Worm (Caenorhabditis elegans): Measurements from ENCODE around the gene T05C1.5.

DNA sequence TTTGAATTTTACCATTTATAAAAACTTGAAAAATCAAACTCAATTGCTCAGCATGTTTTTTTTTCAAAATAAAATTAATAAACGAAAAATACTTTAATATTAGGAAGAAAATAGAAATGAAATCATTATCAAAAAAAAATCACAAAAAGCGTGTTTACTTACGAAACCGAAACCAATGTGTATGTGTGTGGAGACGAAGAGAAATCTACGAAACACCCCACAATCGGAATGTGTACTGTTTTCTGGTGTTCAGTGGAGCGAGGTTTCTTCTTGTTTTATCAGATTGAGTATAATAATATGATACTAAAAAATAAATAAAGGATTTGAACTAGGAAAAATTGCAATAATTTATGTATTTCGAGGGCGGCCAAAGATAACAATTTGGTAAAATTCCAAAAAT is 17.0 kb upstream of the T05C1.5 start:
- TF ChIP-seq elt-1 (tag; optimal IDR thresholded peaks at IDR 0.05) (no peak), unc-62 (GFP tag; optimal IDR thresholded peaks at IDR 0.05) (no peak), egl-27 (tag; optimal IDR thresholded peaks at IDR 0.05) (no peak), zag-1 (tag; optimal IDR thresholded peaks at IDR 0.05) (no peak), nhr-237 (tag; optimal IDR thresholded peaks at IDR 0.05) (no peak), nhr-6 (tag; optimal IDR thresholded peaks at IDR 0.05) (no peak), mdl-1 (tag; optimal IDR thresholded peaks at IDR 0.05) (no peak), blmp-1 (tag; optimal IDR thresholded peaks at IDR 0.05; ENCODE audit: insufficient read depth) (no peak)

Data from whole organism, L2 larva.